Worm (Caenorhabditis elegans): Measurements from ENCODE around the gene T07F8.1.

T07F8.1 gene

ce11 chrII:7183493-7184272 is 35.5 kb downstream of the T07F8.1 start, which contains the start of gene pdl-1 (continued):
- TF ChIP-seq arid-1 (GFP tag; conservative IDR thresholded peaks at IDR 0.05) = peak; percentile 94
- TF ChIP-seq nhr-6 (tag; optimal IDR thresholded peaks at IDR 0.05) = peak; percentile 46
- peak; percentile 81 for TF ChIP-seq dmd-9 (GFP tag; IDR thresholded peaks at IDR 0.05)
- TF ChIP-seq zfp-3 (GFP tag; conservative IDR thresholded peaks at IDR 0.05) = peak; percentile 63; the same call in 1 of the 2 replicates
- peak; percentile 73 for TF ChIP-seq dmd-6 (GFP tag; IDR thresholded peaks at IDR 0.05)
- TF ChIP-seq lsy-2 (tag; optimal IDR thresholded peaks at IDR 0.05) = peak in 1 of 2 experiments; percentile 72
- peak; percentile 67 for TF ChIP-seq aha-1 (tag)
- no peak for TF ChIP-seq ceh-28 (tag; optimal IDR thresholded peaks at IDR 0.05)
- TF ChIP-seq Y5F2A.4 (GFP tag; optimal IDR thresholded peaks at IDR 0.05) = peak; percentile 94
- peak; percentile 76 for TF ChIP-seq nhr-102 (tag; optimal IDR thresholded peaks at IDR 0.05)
- peak in 1 of 2 experiments; percentile 7 for TF ChIP-seq mdl-1 (tag; optimal IDR thresholded peaks at IDR 0.05)
- TF ChIP-seq F10B5.3 (tag; optimal IDR thresholded peaks at IDR 0.05) = peak; percentile 69
- TF ChIP-seq snpc-1.2 (GFP tag; IDR thresholded peaks at IDR 0.05) = peak; percentile 86
- no peak for TF ChIP-seq R02D3.7 (tag; optimal IDR thresholded peaks at IDR 0.05)
- TF ChIP-seq D1046.2 (GFP tag; IDR thresholded peaks at IDR 0.05) = peak; percentile 85
- peak; percentile 81 for TF ChIP-seq ZK337.2 (GFP tag; IDR thresholded peaks at IDR 0.05)
- TF ChIP-seq ceh-44 (GFP tag; IDR thresholded peaks at IDR 0.05) = peak; percentile 77
- no peak for TF ChIP-seq nhr-10 (tag; optimal IDR thresholded peaks at IDR 0.05)
- TF ChIP-seq php-3 (GFP tag; IDR thresholded peaks at IDR 0.05) = peak; percentile 80
- peak; percentile 93 for TF ChIP-seq T26A8.4 (GFP tag; IDR thresholded peaks at IDR 0.05)
- TF ChIP-seq mxl-2 (GFP tag; conservative IDR thresholded peaks at IDR 0.05) = no peak; the same call in 1 of the 2 replicates
- TF ChIP-seq spr-1 (tag; optimal IDR thresholded peaks at IDR 0.05) = peak; percentile 78
- TF ChIP-seq jun-1 (tag; optimal IDR thresholded peaks at IDR 0.05) = no peak
- TF ChIP-seq snpc-4 (tag; optimal IDR thresholded peaks at IDR 0.05) = no peak
- TF ChIP-seq unc-130 (GFP tag; optimal IDR thresholded peaks at IDR 0.05) = peak; percentile 57
- TF ChIP-seq ceh-82 (tag; optimal IDR thresholded peaks at IDR 0.05) = no peak
- TF ChIP-seq nhr-48 (tag; optimal IDR thresholded peaks at IDR 0.05) = peak; percentile 76
- peak; percentile 94 for TF ChIP-seq lin-1 (GFP tag; IDR thresholded peaks at IDR 0.05)
- peak; percentile 58 for TF ChIP-seq hlh-30 (tag; optimal IDR thresholded peaks at IDR 0.05; ENCODE audit: insufficient read depth)
- no peak for TF ChIP-seq lin-39 (tag; optimal IDR thresholded peaks at IDR 0.05)
- peak; percentile 83 for TF ChIP-seq duxl-1 (tag; optimal IDR thresholded peaks at IDR 0.05; ENCODE audit: poor library complexity)
- peak; percentile 18 for TF ChIP-seq nhr-28 (tag; optimal IDR thresholded peaks at IDR 0.05)
- peak; percentile 40 for TF ChIP-seq ztf-7 (tag; optimal IDR thresholded peaks at IDR 0.05)
- TF ChIP-seq zag-1 (tag; optimal IDR thresholded peaks at IDR 0.05) = no peak
- TF ChIP-seq rbr-2 (tag; optimal IDR thresholded peaks at IDR 0.05) = peak; percentile 84
- no peak for TF ChIP-seq ZK546.5 (tag; optimal IDR thresholded peaks at IDR 0.05)
- TF ChIP-seq mdt-29 (GFP tag; IDR thresholded peaks at IDR 0.05) = peak; percentile 85
- peak; percentile 40 for TF ChIP-seq dpl-1 (GFP tag; optimal IDR thresholded peaks at IDR 0.05)
- peak; percentile 54; the same call in 1 of the 2 replicates for TF ChIP-seq set-16 (GFP tag; IDR thresholded peaks at IDR 0.05)
- TF ChIP-seq tra-1 (GFP tag; IDR thresholded peaks at IDR 0.05) = peak; percentile 82
- TF ChIP-seq skn-1 (tag; optimal IDR thresholded peaks at IDR 0.05) = no peak
- TF ChIP-seq nhr-76 (tag; optimal IDR thresholded peaks at IDR 0.05) = no peak
- TF ChIP-seq dmd-8 (GFP tag; IDR thresholded peaks at IDR 0.05) = peak; percentile 97
- peak; percentile 94 for TF ChIP-seq lir-3 (tag; optimal IDR thresholded peaks at IDR 0.05)
- TF ChIP-seq unc-39 (tag; optimal IDR thresholded peaks at IDR 0.05) = no peak
- TF ChIP-seq zip-2 (tag; optimal IDR thresholded peaks at IDR 0.05) = peak; percentile 73
- peak; percentile 98 for TF ChIP-seq egl-43 (GFP tag; IDR thresholded peaks at IDR 0.05)
- peak; percentile 15 for TF ChIP-seq nhr-25 (tag; optimal IDR thresholded peaks at IDR 0.05; ENCODE audit: borderline replicate concordance, insufficient read depth)
- TF ChIP-seq ztf-11 (tag; optimal IDR thresholded peaks at IDR 0.05) = no peak
- peak; percentile 74 to 96; a peak in 3 of 4 replicates for TF ChIP-seq madf-5 (GFP tag; IDR thresholded peaks at IDR 0.05)
